Worm (Caenorhabditis elegans) whole organism, L1 larva: ENCODE measurements around the gene ZC449.4.

ENCODE experiments used
- C04F5.9 ChIP-seq: sonication (generic microtip); optimal IDR thresholded peaks from 2 replicates; lab custom pipeline; 2016; ENCODE audit warnings: missing genetic modification characterization, missing compliant biosample characterization
- Y116A8C.19 ChIP-seq: sonication (generic microtip); optimal IDR thresholded peaks from 2 replicates; lab custom pipeline; 2016; ENCODE audit warnings: missing compliant biosample characterization, missing genetic modification characterization, borderline replicate concordance
- aly-2 ChIP-seq: fragments of 150-350 bp; optimal IDR thresholded peaks from 2 replicates; lab custom pipeline; 2014; ENCODE audit warnings: missing biosample characterization, missing genetic modification characterization
- blmp-1 ChIP-seq: fragments of 150-350 bp; optimal IDR thresholded peaks from 2 replicates; lab custom pipeline; 2014; ENCODE audit warnings: missing biosample characterization, missing genetic modification characterization
- ceh-8 ChIP-seq: fragments of 200-800 bp; sonication (Bioruptor generic); optimal IDR thresholded peaks from 2 replicates; lab custom pipeline; 2018; ENCODE audit warnings: mild to moderate bottlenecking, missing genetic modification characterization, moderate library complexity, missing compliant biosample characterization
- ceh-82 ChIP-seq, 3 experiments: fragments of 150-350 bp in 1 of 3; sonication (generic microtip) in 2 of 3; optimal IDR thresholded peaks; 2 replicates each; lab custom pipeline; 2014 to 2017; ENCODE audit warnings: missing biosample characterization in 3 of 3, missing genetic modification characterization in 3 of 3
- dsc-1 ChIP-seq: sonication (generic microtip); optimal IDR thresholded peaks from 2 replicates; lab custom pipeline; 2016; ENCODE audit warnings: mild to moderate bottlenecking, missing genetic modification characterization, missing compliant biosample characterization
- egl-13 ChIP-seq: sonication (generic microtip); optimal IDR thresholded peaks from 2 replicates; lab custom pipeline; 2016; ENCODE audit warnings: missing genotype, missing genetic modification reagents, missing genetic modification characterization, missing compliant biosample characterization
- egl-27 ChIP-seq, 2 experiments: fragments of 150-350 bp in 1 of 2; sonication (generic microtip); optimal IDR thresholded peaks; 3 replicates each; lab custom pipeline; 2017 to 2018; ENCODE audit warnings: missing biosample characterization in 2 of 2, missing genetic modification characterization in 2 of 2, missing genetic modification reagents in 2 of 2
- elt-2 ChIP-seq: sonication (generic microtip); optimal IDR thresholded peaks from 2 replicates; lab custom pipeline; 2016; ENCODE audit warnings: missing genetic modification characterization, mild to moderate bottlenecking, inconsistent platforms, missing compliant biosample characterization, missing genetic modification reagents
- ets-5 ChIP-seq: fragments of 200-800 bp; sonication (Bioruptor generic); IDR thresholded peaks from 2 replicates; pipeline ENCODE4 v1.3.6; 2022; ENCODE audit warnings: missing genetic modification characterization, missing compliant biosample characterization
- fkh-10 ChIP-seq: sonication (generic microtip); optimal IDR thresholded peaks from 2 replicates; lab custom pipeline; 2017; ENCODE audit warnings: missing biosample characterization, missing genetic modification reagents, missing genetic modification characterization
- hlh-17 ChIP-seq: fragments of 200-800 bp; sonication (Bioruptor generic); optimal IDR thresholded peaks from 2 replicates; lab custom pipeline; 2018; ENCODE audit warnings: missing genetic modification characterization, mild to moderate bottlenecking, missing compliant biosample characterization, moderate library complexity, borderline replicate concordance
- hlh-4 ChIP-seq: sonication (generic microtip); optimal IDR thresholded peaks from 2 replicates; lab custom pipeline; 2016; ENCODE audit warnings: mild to moderate bottlenecking, missing genetic modification characterization, missing compliant biosample characterization
- hpl-2 ChIP-seq: fragments of 150-350 bp; optimal IDR thresholded peaks from 2 replicates; lab custom pipeline; 2014; ENCODE audit warnings: missing biosample characterization, missing genetic modification reagents, missing genetic modification characterization
- irx-1 ChIP-seq: sonication (generic microtip); optimal IDR thresholded peaks from 2 replicates; lab custom pipeline; 2016; ENCODE audit warnings: missing genetic modification characterization, missing compliant biosample characterization
- isw-1 ChIP-seq: fragments of 200-800 bp; sonication (Bioruptor generic); IDR thresholded peaks from 2 replicates; pipeline ENCODE4 v1.3.6; 2022; ENCODE audit warnings: missing genetic modification characterization, missing compliant biosample characterization
- jun-1 ChIP-seq: fragments of 150-350 bp; optimal IDR thresholded peaks from 2 replicates; lab custom pipeline; 2014; ENCODE audit warnings: missing biosample characterization, missing genetic modification reagents, missing genetic modification characterization
- lin-13 ChIP-seq: fragments of 150-350 bp; optimal IDR thresholded peaks from 2 replicates; lab custom pipeline; 2014; ENCODE audit warnings: missing biosample characterization, missing genetic modification reagents, missing genetic modification characterization
- lin-14 ChIP-seq: fragments of 200-800 bp; sonication (Bioruptor generic); optimal IDR thresholded peaks from 2 replicates; lab custom pipeline; 2018; ENCODE audit warnings: mild to moderate bottlenecking, missing genetic modification characterization, moderate library complexity, missing compliant biosample characterization
- lsy-2 ChIP-seq, 2 experiments: fragments of 150-350 bp; optimal IDR thresholded peaks; 2 replicates each; lab custom pipeline; 2014; ENCODE audit warnings: missing biosample characterization in 2 of 2, missing genetic modification characterization in 2 of 2
- mdl-1 ChIP-seq, 2 experiments: fragments of 150-350 bp; optimal IDR thresholded peaks; 2 replicates each; lab custom pipeline; 2014 to 2017; ENCODE audit warnings: missing biosample characterization in 2 of 2, missing genetic modification characterization in 2 of 2, inconsistent platforms in 1 of 2
- nhr-11 ChIP-seq: fragments of 150-350 bp; optimal IDR thresholded peaks from 2 replicates; lab custom pipeline; 2014; ENCODE audit warnings: missing biosample characterization, missing genetic modification characterization
- nhr-237 ChIP-seq: fragments of 150-350 bp; optimal IDR thresholded peaks from 2 replicates; lab custom pipeline; 2014; ENCODE audit warnings: missing biosample characterization, missing genetic modification characterization
- nhr-28 ChIP-seq: fragments of 150-350 bp; optimal IDR thresholded peaks from 2 replicates; lab custom pipeline; 2014; ENCODE audit warnings: missing biosample characterization, missing genetic modification characterization
- nhr-47 ChIP-seq: sonication (generic microtip); optimal IDR thresholded peaks from 2 replicates; lab custom pipeline; 2016; ENCODE audit warnings: mild to moderate bottlenecking, missing genetic modification characterization, moderate library complexity, missing compliant biosample characterization
- nhr-71 ChIP-seq: sonication (generic microtip); optimal IDR thresholded peaks from 2 replicates; lab custom pipeline; 2016; ENCODE audit warnings: mild to moderate bottlenecking, missing genetic modification characterization, moderate library complexity, missing compliant biosample characterization
- nhr-84 ChIP-seq: sonication (generic microtip); optimal IDR thresholded peaks from 2 replicates; lab custom pipeline; 2017; ENCODE audit warnings: missing biosample characterization, missing genetic modification characterization
- pag-3 ChIP-seq: sonication (generic microtip); optimal IDR thresholded peaks from 2 replicates; lab custom pipeline; 2017; ENCODE audit warnings: missing genetic modification characterization, mild to moderate bottlenecking, missing compliant biosample characterization, antibody characterized with exemption, borderline replicate concordance; ENCODE audit not compliant: insufficient read depth
- rnt-1 ChIP-seq: sonication (generic microtip); optimal IDR thresholded peaks from 2 replicates; lab custom pipeline; 2016; ENCODE audit warnings: mild to moderate bottlenecking, missing genetic modification characterization, moderate library complexity, missing compliant biosample characterization
- sox-4 ChIP-seq: sonication (generic microtip); optimal IDR thresholded peaks from 2 replicates; lab custom pipeline; 2016; ENCODE audit warnings: missing genetic modification characterization, missing compliant biosample characterization
- swsn-7 ChIP-seq: sonication (generic microtip); optimal IDR thresholded peaks from 2 replicates; lab custom pipeline; 2016; ENCODE audit warnings: missing genetic modification characterization, missing compliant biosample characterization
- tlp-1 ChIP-seq: fragments of 150-350 bp; optimal IDR thresholded peaks from 2 replicates; lab custom pipeline; 2014; ENCODE audit warnings: missing biosample characterization, missing genetic modification characterization
- unc-30 ChIP-seq: sonication (generic microtip); optimal IDR thresholded peaks from 2 replicates; lab custom pipeline; 2017; ENCODE audit warnings: missing biosample characterization, missing genetic modification characterization
- unc-62 ChIP-seq: fragments of 150-350 bp; optimal IDR thresholded peaks from 2 replicates; lab custom pipeline; 2014; ENCODE audit warnings: missing biosample characterization, missing genetic modification reagents, missing genetic modification characterization
- unc-86 ChIP-seq: sonication (generic microtip); optimal IDR thresholded peaks from 2 replicates; lab custom pipeline; 2016; ENCODE audit warnings: missing genetic modification characterization, missing compliant biosample characterization
- vab-15 ChIP-seq: sonication (generic microtip); optimal IDR thresholded peaks from 2 replicates; lab custom pipeline; 2017; ENCODE audit warnings: missing genotype, mild to moderate bottlenecking, missing genetic modification characterization, missing compliant biosample characterization
- zag-1 ChIP-seq: fragments of 150-350 bp; optimal IDR thresholded peaks from 2 replicates; lab custom pipeline; 2014; ENCODE audit warnings: missing biosample characterization, missing genetic modification characterization
- ztf-11 ChIP-seq, 2 experiments: sonication (generic microtip); optimal IDR thresholded peaks; 2 replicates each; lab custom pipeline; 2016 to 2017; ENCODE audit warnings: missing genetic modification characterization in 2 of 2, missing biosample characterization in 1 of 2, missing compliant biosample characterization in 1 of 2
- ztf-4 ChIP-seq: fragments of 150-350 bp; optimal IDR thresholded peaks from 2 replicates; lab custom pipeline; 2014; ENCODE audit warnings: missing biosample characterization, missing genetic modification characterization

ZC449.4 gene

DNA sequence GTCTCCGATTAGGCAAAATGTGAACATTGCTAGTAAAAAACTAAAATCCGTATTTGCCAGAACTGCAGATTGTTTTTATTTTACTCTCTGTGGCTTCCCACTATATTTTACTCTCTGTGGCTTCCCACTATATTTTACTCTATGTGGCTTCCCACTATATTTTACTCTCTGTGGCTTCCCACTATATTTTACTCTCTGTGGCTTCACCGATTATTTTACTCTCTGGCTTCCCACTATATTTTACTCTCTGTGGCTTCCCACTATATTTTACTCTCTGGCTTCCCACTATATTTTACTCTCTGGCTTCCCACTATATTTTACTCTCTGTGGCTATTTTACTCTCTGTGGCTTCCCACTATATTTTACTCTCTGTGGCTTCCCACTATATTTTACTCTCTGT, 22.4 kb upstream of the ZC449.4 start:
- peak; percentile 81 for TF ChIP-seq ceh-8 (GFP tag; lab: Kevin White, UChicago)
- TF ChIP-seq ztf-11 (tag; optimal IDR thresholded peaks at IDR 0.05; lab: Kevin White, UChicago), result peak in 1 of 2 experiments; percentile 21

- no peak for TF ChIP-seq zag-1 (tag; lab: Kevin White, UChicago)
- TF ChIP-seq blmp-1 (tag; lab: Kevin White, UChicago), result peak; percentile 91
These were observed 10.1 kb upstream of the ZC449.4 start, which contains the start of gene Y64H9A.2 for ce11 chrX:5043887-5044286. Gene Y64H9A.2 (plus strand): TSS chrX:5043976.

DNA sequence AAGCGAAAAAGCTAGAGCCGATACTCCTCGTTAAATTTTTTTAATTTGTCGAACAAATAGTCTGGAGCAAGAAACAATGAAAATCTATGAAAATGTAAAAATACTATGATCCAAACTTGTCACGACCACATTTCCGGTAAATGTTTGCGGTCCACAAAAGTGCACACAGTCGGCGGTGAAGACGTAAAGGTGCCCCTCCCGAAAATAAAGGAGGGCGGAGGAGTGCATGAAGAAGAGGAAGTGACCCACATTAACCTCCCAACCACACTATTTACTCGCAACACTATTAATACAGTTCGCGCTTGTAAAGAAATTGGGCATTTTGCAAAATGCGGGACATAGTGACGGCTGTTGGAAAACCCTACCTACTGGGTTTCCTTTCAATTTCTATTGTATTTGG, 6.3 kb upstream of the ZC449.4 start:
- no peak for TF ChIP-seq ztf-4 (tag; lab: Kevin White, UChicago)
- no peak for TF ChIP-seq ets-5 (GFP tag; lab: Robert Waterston, UW)
- TF ChIP-seq unc-62 (GFP tag; lab: Kevin White, UChicago), result no peak
- TF ChIP-seq irx-1, result no peak
- TF ChIP-seq nhr-11 (tag; lab: Kevin White, UChicago), result no peak

DNA sequence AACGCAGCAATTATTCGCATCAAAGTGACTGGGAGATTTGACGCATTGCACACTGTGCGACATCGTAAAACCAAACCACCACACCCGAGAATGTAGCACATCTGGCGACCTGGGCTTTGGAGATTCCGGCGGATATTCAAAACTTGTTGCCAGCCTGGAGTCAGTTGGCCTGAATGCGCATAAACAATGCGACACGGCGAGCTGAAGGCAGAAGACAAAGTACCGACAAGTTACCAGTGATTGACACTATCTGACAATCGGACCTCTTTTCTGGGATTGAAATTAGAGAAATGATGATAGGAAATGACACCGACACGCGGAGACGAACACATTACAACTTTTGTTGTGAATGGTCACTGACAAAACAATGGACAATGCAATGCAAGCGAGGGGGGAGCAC, 5.0 kb upstream of the ZC449.4 start:
- TF ChIP-seq nhr-84 (tag; lab: Kevin White, UChicago) (no peak), lin-13 (GFP tag; lab: Kevin White, UChicago) (no peak), nhr-11 (tag; lab: Kevin White, UChicago) (no peak), hlh-4 (tag; lab: Kevin White, UChicago) (no peak), nhr-237 (tag; lab: Kevin White, UChicago) (no peak), irx-1 (no peak), nhr-47 (tag; lab: Kevin White, UChicago) (no peak), C04F5.9 (no peak), Y116A8C.19 (no peak), pag-3 (tag; lab: Kevin White, UChicago) (no peak)

- no peak for TF ChIP-seq nhr-28 (tag; lab: Kevin White, UChicago)
- TF ChIP-seq tlp-1, result no peak
- TF ChIP-seq hpl-2 (GFP tag; lab: Kevin White, UChicago), result no peak
- no peak for TF ChIP-seq jun-1 (tag; lab: Kevin White, UChicago)
- no peak for TF ChIP-seq unc-30 (tag; lab: Kevin White, UChicago)
- TF ChIP-seq rnt-1, result no peak
- no peak for TF ChIP-seq ceh-82 (tag; optimal IDR thresholded peaks at IDR 0.05; lab: Kevin White, UChicago)
- no peak for TF ChIP-seq fkh-10 (GFP tag; lab: Kevin White, UChicago)
- no peak for TF ChIP-seq sox-4 (tag; lab: Kevin White, UChicago)
- TF ChIP-seq unc-86 (tag; lab: Kevin White, UChicago), result no peak
- TF ChIP-seq hlh-17 (GFP tag; lab: Kevin White, UChicago), result no peak
- TF ChIP-seq isw-1, result no peak
- no peak for TF ChIP-seq vab-15 (tag; lab: Kevin White, UChicago)
- TF ChIP-seq aly-2 (tag; lab: Kevin White, UChicago), result no peak
- TF ChIP-seq unc-62 (GFP tag; lab: Kevin White, UChicago), result no peak
- no peak for TF ChIP-seq C04F5.9
- TF ChIP-seq elt-2 (tag; lab: Kevin White, UChicago), result no peak
- TF ChIP-seq, all 84 proteins: peak for 0
These were observed 3.9 kb upstream of the ZC449.4 start, which contains the start of gene ZC449.5 for ce11 chrX:5037673-5038072. Gene ZC449.5 (minus strand): TSS chrX:5037773.

DNA sequence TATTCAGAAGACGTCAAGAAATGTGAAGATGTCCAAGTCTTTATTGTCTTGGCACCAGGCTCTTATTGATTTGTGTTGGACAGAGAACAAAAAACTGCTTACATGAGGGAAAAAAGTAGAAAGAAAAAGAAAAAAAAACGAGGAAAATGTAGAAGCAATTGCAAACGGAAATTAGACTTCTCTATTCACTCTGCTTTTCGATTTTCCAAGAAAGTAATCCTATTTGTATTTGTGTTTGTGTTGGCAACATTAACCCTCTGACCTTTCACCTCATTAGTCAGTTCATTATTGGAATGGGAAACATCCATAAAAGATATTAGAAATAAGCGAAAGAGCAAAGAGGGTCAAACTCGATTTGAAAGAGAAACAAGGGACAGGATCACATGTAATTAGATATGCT, 2.0 kb downstream of the ZC449.4 start:
- TF ChIP-seq fkh-10 (GFP tag; lab: Kevin White, UChicago) (peak; percentile 79), nhr-11 (tag; lab: Kevin White, UChicago) (no peak), nhr-28 (tag; lab: Kevin White, UChicago) (no peak), lsy-2 (tag; optimal IDR thresholded peaks at IDR 0.05; lab: Kevin White, UChicago) (peak in 1 of 2 experiments; percentile 22), lin-14 (peak; percentile 81), unc-86 (tag; lab: Kevin White, UChicago) (peak; percentile 68), egl-27 (tag; optimal IDR thresholded peaks at IDR 0.05; lab: Kevin White, UChicago) (no peak), dsc-1 (tag; lab: Kevin White, UChicago) (peak; percentile 5), zag-1 (tag; lab: Kevin White, UChicago) (peak; percentile 78), mdl-1 (tag; optimal IDR thresholded peaks at IDR 0.05; lab: Kevin White, UChicago) (no peak), swsn-7 (tag; lab: Kevin White, UChicago) (peak; percentile 21), nhr-71 (tag; lab: Kevin White, UChicago) (peak; percentile 59), egl-13 (tag; lab: Kevin White, UChicago) (peak; percentile 55), nhr-237 (tag; lab: Kevin White, UChicago) (no peak), nhr-47 (tag; lab: Kevin White, UChicago) (peak; percentile 15)
